Worm (Caenorhabditis elegans) whole organism, L4/young adult: Measurements from ENCODE around the gene fbxb-20.

ENCODE experiments used
- W03F9.2 ChIP-seq: fragments of 150-350 bp; optimal IDR thresholded peaks from 2 replicates; lab custom pipeline; 2014; ENCODE audit warnings: missing biosample characterization, missing genetic modification characterization
- dao-5 ChIP-seq: sonication (generic microtip); optimal IDR thresholded peaks from 2 replicates; lab custom pipeline; 2016; ENCODE audit warnings: missing genotype, missing genetic modification characterization, moderate library complexity, missing compliant biosample characterization

DNA sequence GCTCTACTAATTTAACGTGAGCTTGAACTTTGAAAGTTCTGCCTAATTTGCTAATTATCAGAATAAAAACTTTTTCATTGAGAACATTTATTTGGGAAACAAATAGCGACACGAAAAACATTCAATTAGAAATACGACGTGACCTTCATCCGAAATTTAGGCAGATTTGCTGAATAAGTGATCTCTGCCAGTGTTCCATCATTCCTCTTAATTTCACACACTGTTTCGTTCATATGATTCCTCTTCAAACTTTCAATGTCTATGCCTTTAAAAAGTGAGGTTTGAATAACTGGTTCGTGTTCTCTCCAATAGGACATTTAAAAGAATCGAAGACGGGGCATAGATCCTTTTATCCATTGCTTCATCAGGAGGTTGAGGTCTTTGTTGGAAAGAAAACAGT lies at the start of gene fbxb-20:
- TF ChIP-seq W03F9.2 (no peak), dao-5 (no peak)
